Worm (Caenorhabditis elegans): ENCODE data around the gene rom-4.

- TF ChIP-seq ceh-13 (GFP tag; optimal IDR thresholded peaks at IDR 0.05): no peak
- no peak for TF ChIP-seq tbx-37 (GFP tag; conservative IDR thresholded peaks at IDR 0.05)
- TF ChIP-seq hnd-1 (tag; optimal IDR thresholded peaks at IDR 0.05): no peak
- no peak for TF ChIP-seq ama-1 (optimal IDR thresholded peaks at IDR 0.05)
- TF ChIP-seq pes-1 (GFP tag; IDR thresholded peaks at IDR 0.05): no peak
- TF ChIP-seq sea-1 (GFP tag; conservative IDR thresholded peaks at IDR 0.05): no peak
These were observed 30.9 kb downstream of the rom-4 start for ce11 chrIV:17026568-17026967.
